Worm (Caenorhabditis elegans): Measurements from ENCODE around the gene mrpl-11.

- TF ChIP-seq aptf-3 (GFP tag; IDR thresholded peaks at IDR 0.05): no peak
- TF ChIP-seq nhr-179 (tag; optimal IDR thresholded peaks at IDR 0.05): no peak
- TF ChIP-seq tbp1 (GFP tag; optimal IDR thresholded peaks at IDR 0.05): no peak
- TF ChIP-seq tbx-9 (tag; optimal IDR thresholded peaks at IDR 0.05; ENCODE audit: borderline replicate concordance): no peak
- no peak for TF ChIP-seq unc-62 (GFP tag; optimal IDR thresholded peaks at IDR 0.05)
- no peak for TF ChIP-seq unc-130 (GFP tag; optimal IDR thresholded peaks at IDR 0.05)
- no peak for TF ChIP-seq F57A8.1 (GFP tag; optimal IDR thresholded peaks at IDR 0.05)
- no peak for TF ChIP-seq lsl-1 (GFP tag; optimal IDR thresholded peaks at IDR 0.05)
Observed at ce11 chrIII:8716084-8716483, 1.4 kb upstream of the mrpl-11 start, which contains the start of gene B0303.14.
